Fruit fly (Drosophila melanogaster) whole organism, prepupa: Measurements from ENCODE around the gene ase.

Experiments
- Blimp-1 ChIP-seq: fragments of 200-800 bp; sonication (Bioruptor generic); optimal IDR thresholded peaks from 3 replicates; lab custom pipeline; 2017; ENCODE audit warnings: missing biosample characterization, missing genetic modification characterization, mild to moderate bottlenecking, moderate library complexity, missing genetic modification reagents
- CG10631 ChIP-seq: fragments of 200-800 bp; sonication (Bioruptor generic); optimal IDR thresholded peaks from 2 replicates; lab custom pipeline; 2016; ENCODE audit warnings: missing biosample characterization, missing genetic modification characterization
- CG10669 ChIP-seq: fragments of 200-800 bp; sonication (Bioruptor generic); optimal IDR thresholded peaks from 3 replicates; lab custom pipeline; 2018; ENCODE audit warnings: missing biosample characterization, mild to moderate bottlenecking, missing genetic modification characterization, moderate library complexity
- CG11294 ChIP-seq: fragments of 200-800 bp; sonication (Bioruptor generic); IDR thresholded peaks from 2 replicates; pipeline ENCODE4 v1.3.6; 2022; ENCODE audit warnings: missing biosample characterization, missing genetic modification characterization
- CG11762 ChIP-seq: fragments of 200-800 bp; sonication (Bioruptor generic); optimal IDR thresholded peaks from 3 replicates; lab custom pipeline; 2016; ENCODE audit warnings: missing biosample characterization, missing genetic modification characterization; ENCODE audit not compliant: insufficient read depth
- CG15336 ChIP-seq: fragments of 200-800 bp; sonication (Bioruptor generic); IDR thresholded peaks from 2 replicates; pipeline ENCODE4 v1.3.6; 2022; ENCODE audit warnings: missing biosample characterization, missing genetic modification characterization
- CG16779 ChIP-seq: fragments of 200-800 bp; sonication (Bioruptor generic); optimal IDR thresholded peaks from 3 replicates; lab custom pipeline; 2017; ENCODE audit warnings: missing biosample characterization, mild to moderate bottlenecking, missing genetic modification characterization
- CG3032 ChIP-seq: fragments of 200-800 bp; optimal IDR thresholded peaks from 2 replicates; lab custom pipeline; 2019; ENCODE audit warnings: missing biosample characterization, mild to moderate bottlenecking, missing genetic modification characterization, moderate library complexity
- CG31627 ChIP-seq: fragments of 200-800 bp; sonication (Bioruptor generic); optimal IDR thresholded peaks from 3 replicates; lab custom pipeline; 2016; ENCODE audit warnings: missing biosample characterization, missing genetic modification characterization
- CG32006 ChIP-seq: fragments of 200-800 bp; sonication (Bioruptor generic); optimal IDR thresholded peaks from 3 replicates; lab custom pipeline; 2017; ENCODE audit warnings: missing biosample characterization, mild to moderate bottlenecking, missing genetic modification characterization
- CG3919 ChIP-seq: fragments of 200-800 bp; sonication (Bioruptor generic); optimal IDR thresholded peaks from 3 replicates; lab custom pipeline; 2016; ENCODE audit warnings: missing biosample characterization, missing genetic modification characterization
- CG4318 ChIP-seq: fragments of 200-800 bp; sonication (Bioruptor generic); optimal IDR thresholded peaks from 3 replicates; lab custom pipeline; 2017; ENCODE audit warnings: missing biosample characterization, mild to moderate bottlenecking, missing genetic modification characterization
- CG6163 ChIP-seq: fragments of 200-800 bp; sonication (Bioruptor generic); IDR thresholded peaks from 3 replicates; pipeline ENCODE4 v1.3.6; 2022; ENCODE audit warnings: missing biosample characterization, missing genetic modification characterization
- CG6276 ChIP-seq: fragments of 200-800 bp; sonication (Bioruptor generic); optimal IDR thresholded peaks from 2 replicates; lab custom pipeline; 2017; ENCODE audit warnings: missing biosample characterization, mild to moderate bottlenecking, missing genetic modification characterization
- CG6808 ChIP-seq: fragments of 200-800 bp; sonication (Bioruptor generic); optimal IDR thresholded peaks from 3 replicates; lab custom pipeline; 2017; ENCODE audit warnings: missing biosample characterization, missing genetic modification characterization, mild to moderate bottlenecking, moderate library complexity, missing genetic modification reagents
- CG7368 ChIP-seq: fragments of 200-800 bp; sonication (Bioruptor generic); optimal IDR thresholded peaks from 3 replicates; lab custom pipeline; 2016; ENCODE audit warnings: missing biosample characterization, missing genetic modification characterization
- CG8119 ChIP-seq: fragments of 200-800 bp; sonication (Bioruptor generic); IDR thresholded peaks from 3 replicates; pipeline ENCODE4 v1.3.6; 2022; ENCODE audit warnings: missing biosample characterization, missing genetic modification characterization
- CG8632 ChIP-seq: fragments of 200-800 bp; sonication (Bioruptor generic); optimal IDR thresholded peaks from 3 replicates; lab custom pipeline; 2016; ENCODE audit warnings: missing biosample characterization, missing genetic modification characterization
- CG9139 ChIP-seq: fragments of 200-800 bp; sonication (Bioruptor generic); optimal IDR thresholded peaks from 3 replicates; lab custom pipeline; 2017; ENCODE audit warnings: missing biosample characterization, mild to moderate bottlenecking, missing genetic modification characterization
- Eip75B ChIP-seq: fragments of 200-800 bp; sonication (Bioruptor generic); optimal IDR thresholded peaks from 3 replicates; lab custom pipeline; 2016; ENCODE audit warnings: missing biosample characterization, missing genetic modification characterization
- Eip78C ChIP-seq: fragments of 200-800 bp; sonication (Bioruptor generic); peaks from one replicate; lab custom pipeline; 2016; ENCODE audit warnings: missing biosample characterization, missing genetic modification characterization
- Ets96B ChIP-seq: fragments of 200-800 bp; optimal IDR thresholded peaks from 2 replicates; lab custom pipeline; 2019; ENCODE audit warnings: missing biosample characterization, mild to moderate bottlenecking, missing genetic modification characterization, moderate library complexity
- Gug ChIP-seq: fragments of 200-800 bp; sonication (Bioruptor generic); IDR thresholded peaks from 2 replicates; pipeline ENCODE4 v1.3.6; 2022; ENCODE audit warnings: missing biosample characterization, missing genetic modification characterization
- Hr38 ChIP-seq: sonication (Bioruptor generic); optimal IDR thresholded peaks from 2 replicates; lab custom pipeline; 2016; ENCODE audit warnings: missing biosample characterization, missing genetic modification characterization
- Hr39 ChIP-seq: fragments of 200-800 bp; sonication (Bioruptor generic); optimal IDR thresholded peaks from 2 replicates; lab custom pipeline; 2016; ENCODE audit warnings: missing biosample characterization, missing genetic modification characterization
- Lpt ChIP-seq: fragments of 200-800 bp; sonication (Bioruptor generic); optimal IDR thresholded peaks from 3 replicates; lab custom pipeline; 2016; ENCODE audit warnings: missing biosample characterization, missing genetic modification characterization
- Met ChIP-seq: fragments of 200-800 bp; sonication (Bioruptor generic); optimal IDR thresholded peaks from 3 replicates; lab custom pipeline; 2016; ENCODE audit warnings: missing biosample characterization, missing genetic modification characterization
- OdsH ChIP-seq: fragments of 200-800 bp; sonication (Bioruptor generic); optimal IDR thresholded peaks from 3 replicates; lab custom pipeline; 2016; ENCODE audit warnings: missing biosample characterization, missing genetic modification characterization
- Smox ChIP-seq: fragments of 200-800 bp; sonication (Bioruptor generic); optimal IDR thresholded peaks from 3 replicates; lab custom pipeline; 2016; ENCODE audit warnings: missing biosample characterization, missing genetic modification characterization
- Sox14 ChIP-seq: fragments of 200-800 bp; sonication (Bioruptor generic); optimal IDR thresholded peaks from 3 replicates; lab custom pipeline; 2016; ENCODE audit warnings: missing biosample characterization, missing genetic modification characterization
- achi ChIP-seq: fragments of 200-800 bp; sonication (Bioruptor generic); optimal IDR thresholded peaks from 3 replicates; lab custom pipeline; 2016; ENCODE audit warnings: missing biosample characterization, missing genetic modification characterization
- acj6 ChIP-seq: fragments of 200-800 bp; sonication (Bioruptor generic); optimal IDR thresholded peaks from 3 replicates; lab custom pipeline; 2016; ENCODE audit warnings: missing biosample characterization, missing genetic modification characterization
- cyc ChIP-seq: fragments of 200-800 bp; sonication (Bioruptor generic); optimal IDR thresholded peaks from 3 replicates; lab custom pipeline; 2016; ENCODE audit warnings: missing biosample characterization, missing genetic modification characterization
- esn ChIP-seq: fragments of 200-800 bp; sonication (Bioruptor generic); optimal IDR thresholded peaks from 2 replicates; lab custom pipeline; 2016; ENCODE audit warnings: missing biosample characterization, mild to moderate bottlenecking, missing genetic modification characterization, moderate library complexity
- fd85E ChIP-seq: fragments of 200-800 bp; sonication (Bioruptor generic); optimal IDR thresholded peaks from 3 replicates; lab custom pipeline; 2016; ENCODE audit warnings: missing biosample characterization, missing genetic modification characterization
- fkh ChIP-seq: fragments of 200-800 bp; sonication (Bioruptor generic); optimal IDR thresholded peaks from 3 replicates; lab custom pipeline; 2017; ENCODE audit warnings: missing biosample characterization, mild to moderate bottlenecking, missing genetic modification characterization, moderate library complexity
- net ChIP-seq: fragments of 200-800 bp; sonication (Bioruptor generic); optimal IDR thresholded peaks from 3 replicates; lab custom pipeline; 2016; ENCODE audit warnings: missing biosample characterization, missing genetic modification characterization
- pdm3 ChIP-seq: fragments of 200-800 bp; sonication (Bioruptor generic); optimal IDR thresholded peaks from 3 replicates; lab custom pipeline; 2016; ENCODE audit warnings: missing biosample characterization, missing genetic modification characterization
- spab ChIP-seq: fragments of 200-800 bp; sonication (Bioruptor generic); optimal IDR thresholded peaks from 2 replicates; lab custom pipeline; 2017; ENCODE audit warnings: missing biosample characterization, mild to moderate bottlenecking, missing genetic modification characterization, missing genetic modification reagents
- ss ChIP-seq, 2 experiments: fragments of 200-800 bp; sonication (Bioruptor generic); optimal IDR thresholded peaks; 2 replicates in 1 of 2; 3 replicates in 1 of 2; lab custom pipeline; 2017 to 2018; ENCODE audit warnings: mild to moderate bottlenecking in 2 of 2, missing biosample characterization in 2 of 2, missing genetic modification characterization in 2 of 2, moderate library complexity in 1 of 2
- svp ChIP-seq: fragments of 200-800 bp; sonication (Bioruptor generic); peaks from one replicate; lab custom pipeline; 2016; ENCODE audit warnings: missing biosample characterization, missing genetic modification characterization
- topi ChIP-seq: fragments of 200-800 bp; sonication (Bioruptor generic); optimal IDR thresholded peaks from 3 replicates; lab custom pipeline; 2016; ENCODE audit warnings: missing biosample characterization, missing genetic modification characterization
- vri ChIP-seq: fragments of 200-800 bp; sonication (Bioruptor generic); optimal IDR thresholded peaks from 3 replicates; lab custom pipeline; 2016; ENCODE audit warnings: missing biosample characterization, mild to moderate bottlenecking, missing genetic modification characterization

ase gene

DNA sequence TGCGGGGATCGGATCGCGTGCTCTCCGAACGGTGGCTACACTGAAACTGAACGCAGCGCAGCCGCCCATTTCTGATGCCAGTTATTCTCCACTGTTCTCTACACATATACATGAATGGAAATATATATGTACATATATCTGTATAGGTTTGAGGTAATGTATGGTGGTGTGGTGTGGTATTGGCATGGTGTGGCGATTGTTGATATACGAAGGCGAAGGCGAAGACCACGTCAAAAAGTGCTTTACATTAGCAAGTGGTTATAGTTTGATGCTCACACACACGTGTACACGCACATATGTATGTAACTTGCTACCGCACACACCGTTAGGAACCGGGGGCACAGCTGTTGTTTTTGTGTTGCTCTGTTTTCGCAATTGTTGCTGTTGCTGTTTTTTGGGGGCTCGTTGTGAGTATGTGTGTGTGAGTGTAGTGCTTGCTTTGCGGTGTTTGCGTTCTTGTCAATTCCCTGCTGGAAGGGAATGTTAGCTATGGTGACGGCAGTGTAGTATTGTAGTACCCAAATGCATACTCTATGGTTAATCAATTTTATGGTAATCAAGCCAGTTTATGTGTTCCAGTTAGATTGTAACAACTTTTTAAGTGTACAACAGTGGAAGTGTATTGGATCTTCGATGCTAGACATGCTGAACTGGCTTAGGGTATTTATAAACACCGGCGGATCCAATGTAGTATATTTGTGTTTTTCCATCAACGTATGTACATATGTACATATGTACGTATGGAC lies 33.1 kb downstream of the ase start, which contains the start of gene CG17896 (continued):
- TF ChIP-seq CG7368 (GFP tag; lab: Kevin White, UChicago) (peak; percentile 99), Gug (GFP tag; lab: Robert Waterston, UW) (peak; percentile 99), topi (GFP tag; lab: Kevin White, UChicago) (peak; percentile 98), CG10631 (peak; percentile 99), CG6808 (peak; percentile 95), svp (GFP tag; lab: Kevin White, UChicago) (peak; percentile 98), pdm3 (GFP tag; lab: Kevin White, UChicago) (peak; percentile 99), CG6276 (GFP tag; lab: Kevin White, UChicago) (peak; percentile 97), acj6 (GFP tag; lab: Kevin White, UChicago) (peak; percentile 99), Hr38 (GFP tag; lab: Kevin White, UChicago) (peak; percentile 47), CG32006 (GFP tag; lab: Kevin White, UChicago) (peak; percentile 98), CG9139 (GFP tag; lab: Kevin White, UChicago) (peak; percentile 92), fkh (peak; percentile 99), CG15336 (GFP tag; lab: Robert Waterston, UW) (peak; percentile 99), CG31627 (peak; percentile 99), CG8119 (peak; percentile 98), CG4318 (GFP tag; lab: Kevin White, UChicago) (peak; percentile 97), CG3032 (tag; lab: Kevin White, UChicago) (peak; percentile 97), ss (GFP tag; optimal IDR thresholded peaks at IDR 0.05; lab: Kevin White, UChicago) (peak; percentile 93 to 96), Smox (GFP tag; lab: Kevin White, UChicago) (peak; percentile 98), achi (GFP tag; lab: Kevin White, UChicago) (peak; percentile 97), Sox14 (GFP tag; lab: Kevin White, UChicago) (peak; percentile 99), Lpt (GFP tag; lab: Kevin White, UChicago) (peak; percentile 98), net (peak; percentile 98), CG11294 (GFP tag; lab: Robert Waterston, UW) (peak; percentile 97), Blimp-1 (GFP tag; lab: Kevin White, UChicago) (peak; percentile 89), CG6163 (GFP tag; lab: Robert Waterston, UW) (peak; percentile 99), Eip75B (GFP tag; lab: Kevin White, UChicago) (peak; percentile 98), CG16779 (peak; percentile 91), Eip78C (GFP tag; lab: Kevin White, UChicago) (peak; percentile 99), CG11762 (peak; percentile 96), CG3919 (GFP tag; lab: Kevin White, UChicago) (peak; percentile 99), cyc (GFP tag; lab: Kevin White, UChicago) (peak; percentile 99), Ets96B (tag; lab: Kevin White, UChicago) (peak; percentile 96), fd85E (GFP tag; lab: Kevin White, UChicago) (peak; percentile 95), vri (GFP tag; lab: Kevin White, UChicago) (peak; percentile 97), Met (GFP tag; lab: Kevin White, UChicago) (peak; percentile 98), Hr39 (GFP tag; lab: Kevin White, UChicago) (peak; percentile 99), spab (GFP tag; lab: Kevin White, UChicago) (peak; percentile 94), OdsH (GFP tag; lab: Kevin White, UChicago) (peak; percentile 98)

DNA sequence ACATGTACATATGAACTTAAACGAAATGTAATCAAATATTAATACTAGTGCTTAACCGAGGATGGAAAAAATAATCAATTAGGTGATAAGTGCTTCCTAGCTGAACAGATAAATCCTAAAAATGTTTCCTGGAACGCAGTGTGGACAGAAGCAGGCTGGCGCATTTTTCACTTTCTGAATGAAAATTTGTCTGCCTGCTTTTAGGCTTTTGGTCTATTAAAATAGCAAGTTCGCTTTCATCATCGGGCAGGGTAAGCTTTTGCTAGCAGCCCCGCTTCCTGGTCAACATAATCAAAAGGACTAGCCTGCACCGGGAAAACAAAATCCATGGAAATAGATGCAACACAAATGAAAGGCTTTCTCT lies 33.6 kb downstream of the ase start:
- no peak for TF ChIP-seq CG8632
- no peak for TF ChIP-seq CG6276 (GFP tag; lab: Kevin White, UChicago)
- no peak for TF ChIP-seq esn (GFP tag; lab: Kevin White, UChicago)
- peak; percentile 24 for TF ChIP-seq CG10669 (GFP tag; lab: Kevin White, UChicago)
- TF ChIP-seq Hr38 (GFP tag; lab: Kevin White, UChicago) = no peak
